Worm (Caenorhabditis elegans) whole organism, early embryonic: Measurements from ENCODE around the gene R13D11.1.

Experiments used
- B0310.2 ChIP-seq: sonication (generic microtip); optimal IDR thresholded peaks from 2 replicates; lab custom pipeline; 2016; ENCODE audit warnings: mild to moderate bottlenecking, missing genetic modification characterization, missing compliant biosample characterization
- F13C5.2 ChIP-seq: sonication (generic microtip); optimal IDR thresholded peaks from 2 replicates; lab custom pipeline; 2017; ENCODE audit warnings: mild to moderate bottlenecking, missing genetic modification characterization, inconsistent platforms, missing compliant biosample characterization
- aly-1 ChIP-seq: sonication (generic microtip); optimal IDR thresholded peaks from 2 replicates; lab custom pipeline; 2016; ENCODE audit warnings: missing genetic modification characterization, missing compliant biosample characterization
- ama-1 ChIP-seq: fragments of 150-350 bp; optimal IDR thresholded peaks from 2 replicates; lab custom pipeline; 2014
- ceh-13 ChIP-seq: fragments of 200-800 bp; sonication (Bioruptor generic); optimal IDR thresholded peaks from 2 replicates; lab custom pipeline; 2018; ENCODE audit warnings: mild to moderate bottlenecking, missing genetic modification characterization, missing compliant biosample characterization
- ceh-36 ChIP-seq: sonication (generic microtip); optimal IDR thresholded peaks from 2 replicates; lab custom pipeline; 2016; ENCODE audit warnings: missing genetic modification characterization, inconsistent platforms, missing compliant biosample characterization
- ets-7 ChIP-seq: sonication (generic microtip); optimal IDR thresholded peaks from 2 replicates; lab custom pipeline; 2016; ENCODE audit warnings: missing genotype, missing genetic modification characterization, missing compliant biosample characterization
- flt-1 ChIP-seq: fragments of 200-800 bp; sonication (Bioruptor generic); IDR thresholded peaks from 2 replicates; pipeline ENCODE4 v1.3.6; 2022; ENCODE audit warnings: missing genetic modification characterization, missing compliant biosample characterization
- hmbx-1 ChIP-seq: sonication (generic microtip); optimal IDR thresholded peaks from 2 replicates; lab custom pipeline; 2016; ENCODE audit warnings: mild to moderate bottlenecking, missing genetic modification characterization, missing compliant biosample characterization
- hmg-4 ChIP-seq: fragments of 200-800 bp; sonication (Bioruptor generic); optimal IDR thresholded peaks from 2 replicates; lab custom pipeline; 2018; ENCODE audit warnings: mild to moderate bottlenecking, missing genetic modification characterization, missing compliant biosample characterization
- hnd-1 ChIP-seq: sonication (generic microtip); optimal IDR thresholded peaks from 2 replicates; lab custom pipeline; 2016; ENCODE audit warnings: missing genetic modification characterization, missing compliant biosample characterization
- pes-1 ChIP-seq: fragments of 200-800 bp; sonication (Bioruptor generic); IDR thresholded peaks from 2 replicates; pipeline ENCODE4 v1.3.6; 2022; ENCODE audit warnings: missing genetic modification reagents, missing genetic modification characterization, missing compliant biosample characterization
- scrt-1 ChIP-seq: fragments of 200-800 bp; sonication (Bioruptor generic); IDR thresholded peaks from 2 replicates; pipeline ENCODE4 v1.3.6; 2022; ENCODE audit warnings: missing genetic modification characterization, missing compliant biosample characterization
- sea-1 ChIP-seq: fragments of 200-800 bp; sonication (Bioruptor generic); conservative IDR thresholded peaks from 2 replicates; pipeline ENCODE4 v1.3.6; 2022; ENCODE audit warnings: missing genetic modification characterization, missing compliant biosample characterization
- tbx-11 ChIP-seq: fragments of 200-800 bp; sonication (Bioruptor generic); IDR thresholded peaks from 2 replicates; pipeline ENCODE4 v1.3.6; 2022; ENCODE audit warnings: missing genetic modification characterization, missing compliant biosample characterization
- tbx-37 ChIP-seq: fragments of 200-800 bp; sonication (Bioruptor generic); conservative IDR thresholded peaks from 2 replicates; pipeline ENCODE4 v1.3.6; 2022; ENCODE audit warnings: missing genetic modification reagents, missing genetic modification characterization, missing compliant biosample characterization
- tra-4 ChIP-seq: sonication (generic microtip); optimal IDR thresholded peaks from 2 replicates; lab custom pipeline; 2017; ENCODE audit warnings: missing genetic modification characterization, missing compliant biosample characterization

R13D11.1 gene

ce11 chrV:854966-855365 lies 37.7 kb downstream of the R13D11.1 start, which contains the start of gene K09C6.9:
Gene K09C6.9 (minus strand): TSS chrV:855066.
- TF ChIP-seq hmbx-1 (tag; lab: Kevin White, UChicago) (no peak), hnd-1 (no peak), scrt-1 (GFP tag; lab: Robert Waterston, UW) (no peak), F13C5.2 (tag; lab: Kevin White, UChicago) (no peak), tra-4 (tag; lab: Kevin White, UChicago) (no peak), ets-7 (tag; lab: Kevin White, UChicago) (no peak), aly-1 (tag; lab: Kevin White, UChicago) (no peak), tbx-11 (GFP tag; lab: Robert Waterston, UW) (no peak)

ce11 chrV:856549-856948 lies 39.3 kb downstream of the R13D11.1 start, which contains the start of gene K09C6.2:
Gene K09C6.2 (plus strand): TSS chrV:856849.
- no peak for TF ChIP-seq ets-7 (tag; lab: Kevin White, UChicago)
- TF ChIP-seq scrt-1 (GFP tag; lab: Robert Waterston, UW): no peak
- no peak for TF ChIP-seq flt-1 (GFP tag; lab: Robert Waterston, UW)
- TF ChIP-seq tbx-37 (GFP tag; lab: Robert Waterston, UW): no peak
- TF ChIP-seq sea-1 (GFP tag; lab: Robert Waterston, UW): no peak
- TF ChIP-seq pes-1: no peak
- TF ChIP-seq F13C5.2 (tag; lab: Kevin White, UChicago): no peak

- TF ChIP-seq flt-1 (GFP tag; lab: Robert Waterston, UW): peak; percentile 44; the same call in 1 of the 2 replicates
- no peak for TF ChIP-seq ama-1 (lab: Kevin White, UChicago)
- TF ChIP-seq tbx-37 (GFP tag; lab: Robert Waterston, UW): no peak
- no peak for TF ChIP-seq ceh-36 (tag; lab: Kevin White, UChicago)
- no peak for TF ChIP-seq tbx-11 (GFP tag; lab: Robert Waterston, UW)
- TF ChIP-seq B0310.2 (tag; lab: Kevin White, UChicago): no peak
- TF ChIP-seq hmbx-1 (tag; lab: Kevin White, UChicago): no peak
- no peak for TF ChIP-seq ets-7 (tag; lab: Kevin White, UChicago)
- TF ChIP-seq pes-1: peak; percentile 62
- no peak for TF ChIP-seq ceh-13 (GFP tag; lab: Kevin White, UChicago)
- no peak for TF ChIP-seq sea-1 (GFP tag; lab: Robert Waterston, UW)
- no peak for TF ChIP-seq F13C5.2 (tag; lab: Kevin White, UChicago)
- TF ChIP-seq tra-4 (tag; lab: Kevin White, UChicago): no peak
- TF ChIP-seq aly-1 (tag; lab: Kevin White, UChicago): no peak
These were observed 41.7 kb downstream of the R13D11.1 start for ce11 chrV:858841-859456.

- TF ChIP-seq hmg-4: no peak
- no peak for TF ChIP-seq ceh-36 (tag; lab: Kevin White, UChicago)
- no peak for TF ChIP-seq ama-1 (lab: Kevin White, UChicago)
These were observed 49.4 kb downstream of the R13D11.1 start, which contains the start of gene T02B11.3 for ce11 chrV:866729-867128. Gene T02B11.3 (minus strand): TSS chrV:866829.
